Worm (Caenorhabditis elegans): ENCODE results near the gene spat-3.
A peak's percentile ranks its signal among the peaks of the same experiment; 100 is the strongest.

spat-3 gene

DNA sequence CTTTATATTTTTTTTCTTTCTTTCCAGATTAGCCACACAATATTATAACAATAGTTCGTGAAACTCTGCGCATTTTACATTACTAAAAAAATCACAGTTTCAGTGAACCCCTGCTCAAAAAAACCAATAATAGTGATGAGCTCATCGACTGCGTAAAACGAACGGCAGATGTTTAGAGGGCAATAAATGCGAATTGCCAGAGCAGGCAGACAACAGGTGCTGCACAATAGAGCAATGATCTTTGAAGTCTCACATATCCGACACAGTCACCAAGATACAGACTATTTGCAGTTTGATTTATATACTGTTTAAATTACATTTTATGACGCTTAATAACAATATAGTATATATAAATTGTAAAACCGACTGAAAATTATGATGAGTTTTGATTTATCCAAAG is 3.9 kb upstream of the spat-3 start:
- no peak for TF ChIP-seq lin-13 (tag; optimal IDR thresholded peaks at IDR 0.05)
- TF ChIP-seq unc-39 (tag; optimal IDR thresholded peaks at IDR 0.05) = no peak
- TF ChIP-seq snpc-4 (tag; optimal IDR thresholded peaks at IDR 0.05) = no peak
- TF ChIP-seq sptf-1 (tag; optimal IDR thresholded peaks at IDR 0.05) = no peak
- peak; percentile 73 for TF ChIP-seq hlh-1 (tag; optimal IDR thresholded peaks at IDR 0.05)
- TF ChIP-seq nhr-28 (tag; optimal IDR thresholded peaks at IDR 0.05) = no peak
- no peak for TF ChIP-seq elt-1 (tag; optimal IDR thresholded peaks at IDR 0.05; ENCODE audit: borderline replicate concordance, insufficient read depth)
- no peak for TF ChIP-seq blmp-1 (tag; optimal IDR thresholded peaks at IDR 0.05)
- peak; percentile 49 for TF ChIP-seq lin-32 (GFP tag; optimal IDR thresholded peaks at IDR 0.05)
- no peak for TF ChIP-seq elt-3 (tag; optimal IDR thresholded peaks at IDR 0.05)
- TF ChIP-seq ham-2 (GFP tag; optimal IDR thresholded peaks at IDR 0.05) = no peak
- no peak for TF ChIP-seq ceh-43 (GFP tag; optimal IDR thresholded peaks at IDR 0.05)
- no peak for TF ChIP-seq flh-1 (GFP tag; optimal IDR thresholded peaks at IDR 0.05)
- TF ChIP-seq pha-4 (tag; optimal IDR thresholded peaks at IDR 0.05) = no peak
- TF ChIP-seq mab-5 (tag; optimal IDR thresholded peaks at IDR 0.05) = no peak
- no peak for TF ChIP-seq drap-1 (GFP tag; optimal IDR thresholded peaks at IDR 0.05)
- TF ChIP-seq tbx-8 (GFP tag; optimal IDR thresholded peaks at IDR 0.05) = no peak
- no peak for TF ChIP-seq sem-2 (GFP tag; optimal IDR thresholded peaks at IDR 0.05)
- no peak for TF ChIP-seq ztf-11 (tag; optimal IDR thresholded peaks at IDR 0.05)
- TF ChIP-seq cnd-1 (tag; optimal IDR thresholded peaks at IDR 0.05) = peak; percentile 63
- no peak for TF ChIP-seq ceh-39 (tag; optimal IDR thresholded peaks at IDR 0.05)
- TF ChIP-seq mep-1 (tag; optimal IDR thresholded peaks at IDR 0.05) = no peak
- TF ChIP-seq unc-120 (tag; optimal IDR thresholded peaks at IDR 0.05; ENCODE audit: poor library complexity, severe bottlenecking) = no peak

ce11 chrX:4607300-4607699 is 1.6 kb upstream of the spat-3 start:
- no peak for TF ChIP-seq nhr-12 (tag; optimal IDR thresholded peaks at IDR 0.05)
- no peak for TF ChIP-seq blmp-1 (tag; optimal IDR thresholded peaks at IDR 0.05)
- no peak for TF ChIP-seq snpc-4 (tag; optimal IDR thresholded peaks at IDR 0.05)
- TF ChIP-seq elt-1 (tag; optimal IDR thresholded peaks at IDR 0.05; ENCODE audit: borderline replicate concordance, insufficient read depth) = no peak
- TF ChIP-seq unc-39 (tag; optimal IDR thresholded peaks at IDR 0.05) = no peak
- TF ChIP-seq zip-8 (tag; optimal IDR thresholded peaks at IDR 0.05) = no peak
- TF ChIP-seq unc-120 (tag; optimal IDR thresholded peaks at IDR 0.05; ENCODE audit: poor library complexity, severe bottlenecking) = no peak
- TF ChIP-seq drap-1 (GFP tag; optimal IDR thresholded peaks at IDR 0.05) = no peak
- no peak for TF ChIP-seq elt-3 (tag; optimal IDR thresholded peaks at IDR 0.05)
- no peak for TF ChIP-seq sem-2 (GFP tag; optimal IDR thresholded peaks at IDR 0.05)
- no peak for TF ChIP-seq ham-2 (GFP tag; optimal IDR thresholded peaks at IDR 0.05)
- TF ChIP-seq pha-4 (tag; optimal IDR thresholded peaks at IDR 0.05) = no peak
- no peak for TF ChIP-seq mab-5 (tag; optimal IDR thresholded peaks at IDR 0.05)
- TF ChIP-seq flh-1 (GFP tag; optimal IDR thresholded peaks at IDR 0.05) = no peak
- TF ChIP-seq lin-32 (GFP tag; optimal IDR thresholded peaks at IDR 0.05) = no peak
- no peak for TF ChIP-seq M03D4.4 (tag; optimal IDR thresholded peaks at IDR 0.05)
- no peak for TF ChIP-seq cnd-1 (tag; optimal IDR thresholded peaks at IDR 0.05)

DNA sequence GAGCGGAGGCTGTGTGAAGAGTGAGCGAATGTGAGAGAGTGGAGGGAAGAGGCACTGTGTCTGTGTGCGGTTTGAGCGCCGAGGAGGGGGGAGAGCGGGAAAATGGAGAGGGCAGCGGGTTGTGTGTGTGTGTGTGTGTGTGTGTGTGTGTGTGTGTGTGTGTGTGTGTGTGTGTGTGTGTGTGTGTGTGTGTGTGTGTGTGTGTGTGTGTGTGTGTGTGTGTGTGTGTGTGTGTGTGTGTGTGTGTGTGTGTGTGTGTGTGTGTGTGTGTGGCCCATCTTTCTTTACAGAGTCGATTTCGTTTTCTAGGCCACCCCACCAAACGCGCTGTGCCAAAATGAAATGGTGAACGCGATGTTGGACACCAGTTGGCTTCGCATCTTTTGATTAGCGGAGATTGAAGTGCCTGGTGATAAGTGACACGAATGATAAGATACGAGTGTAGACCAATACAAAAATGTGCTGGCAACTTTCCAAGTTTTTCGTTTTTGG is 707 bp upstream of the spat-3 start:
- TF ChIP-seq flh-1 (GFP tag; optimal IDR thresholded peaks at IDR 0.05) = peak; percentile 71
- TF ChIP-seq nhr-12 (tag; optimal IDR thresholded peaks at IDR 0.05) = peak; percentile 92
- TF ChIP-seq lin-32 (GFP tag; optimal IDR thresholded peaks at IDR 0.05) = peak; percentile 74
- peak; percentile 79 for TF ChIP-seq ceh-43 (GFP tag; optimal IDR thresholded peaks at IDR 0.05)
- TF ChIP-seq drap-1 (GFP tag; optimal IDR thresholded peaks at IDR 0.05) = peak; percentile 93
- TF ChIP-seq unc-120 (tag; optimal IDR thresholded peaks at IDR 0.05; ENCODE audit: poor library complexity, severe bottlenecking) = peak; percentile 87
- TF ChIP-seq lin-13 (tag; optimal IDR thresholded peaks at IDR 0.05) = peak; percentile 66
- peak; percentile 34 for TF ChIP-seq ztf-11 (tag; optimal IDR thresholded peaks at IDR 0.05)
- peak; percentile 73 for TF ChIP-seq sem-2 (GFP tag; optimal IDR thresholded peaks at IDR 0.05)
- peak; percentile 80 for TF ChIP-seq ham-2 (GFP tag; optimal IDR thresholded peaks at IDR 0.05)
- peak; percentile 82 for TF ChIP-seq ceh-83 (GFP tag; optimal IDR thresholded peaks at IDR 0.05)
- TF ChIP-seq mep-1 (tag; optimal IDR thresholded peaks at IDR 0.05) = peak; percentile 19
- peak; percentile 51 for TF ChIP-seq hlh-1 (tag; optimal IDR thresholded peaks at IDR 0.05)
- peak; percentile 93 for TF ChIP-seq mls-2 (tag; optimal IDR thresholded peaks at IDR 0.05)
- TF ChIP-seq cnd-1 (tag; optimal IDR thresholded peaks at IDR 0.05) = peak; percentile 93
- peak; percentile 94 for TF ChIP-seq M03D4.4 (tag; optimal IDR thresholded peaks at IDR 0.05)
- TF ChIP-seq tbx-8 (GFP tag; optimal IDR thresholded peaks at IDR 0.05) = peak; percentile 73
- TF ChIP-seq pha-4 (tag; optimal IDR thresholded peaks at IDR 0.05) = peak; percentile 51
- TF ChIP-seq sptf-1 (tag; optimal IDR thresholded peaks at IDR 0.05) = peak; percentile 94

DNA sequence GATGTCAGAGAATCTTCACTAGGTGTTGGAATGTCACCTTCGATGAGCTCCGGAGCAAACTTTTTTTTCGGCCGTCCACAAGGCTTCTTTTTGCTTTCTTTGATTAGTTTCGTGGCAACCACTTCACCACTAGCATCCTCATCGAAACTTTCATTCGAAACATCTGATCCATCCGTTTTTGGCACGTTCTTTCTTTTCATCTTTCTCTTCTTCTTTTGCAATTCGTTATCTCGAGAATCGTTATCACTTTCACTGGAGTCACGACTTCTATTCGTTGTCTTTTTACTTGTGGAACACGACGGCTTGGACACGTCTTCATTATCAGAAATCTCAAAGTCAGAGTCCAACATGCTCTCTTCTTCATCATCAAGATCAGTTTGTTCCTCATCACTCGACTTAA is 1.5 kb downstream of the spat-3 start:
- TF ChIP-seq nhr-12 (tag; optimal IDR thresholded peaks at IDR 0.05) (no peak), nhr-28 (tag; optimal IDR thresholded peaks at IDR 0.05) (no peak), nhr-76 (tag; optimal IDR thresholded peaks at IDR 0.05) (no peak), lin-32 (GFP tag; optimal IDR thresholded peaks at IDR 0.05) (no peak), lin-13 (tag; optimal IDR thresholded peaks at IDR 0.05) (no peak), drap-1 (GFP tag; optimal IDR thresholded peaks at IDR 0.05) (no peak), zip-8 (tag; optimal IDR thresholded peaks at IDR 0.05) (no peak), elt-1 (tag; optimal IDR thresholded peaks at IDR 0.05; ENCODE audit: borderline replicate concordance, insufficient read depth) (no peak), unc-120 (tag; optimal IDR thresholded peaks at IDR 0.05; ENCODE audit: poor library complexity, severe bottlenecking) (no peak)
